Worm (Caenorhabditis elegans): ENCODE measurements around the gene nlp-49.

DNA sequence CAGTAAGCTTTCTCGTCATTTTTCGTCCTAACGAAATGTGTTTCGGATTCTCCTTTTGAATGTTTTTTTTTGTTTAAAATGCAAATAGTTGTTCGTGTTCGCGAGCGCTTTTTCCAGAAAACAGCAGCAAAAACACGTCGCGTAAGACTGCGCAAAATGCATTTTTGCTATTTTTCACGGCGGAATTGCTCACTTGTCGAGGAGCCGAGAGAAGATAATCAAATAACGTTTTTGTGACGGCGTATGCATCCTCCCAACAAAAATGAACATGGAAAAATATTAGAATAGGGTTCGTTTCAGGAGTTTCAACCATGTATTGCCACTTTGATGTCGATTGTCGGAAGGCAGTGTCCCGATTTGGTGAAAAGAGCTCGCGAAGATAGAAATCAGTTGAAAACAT, 27.4 kb upstream of the nlp-49 start:
- TF ChIP-seq zag-1 (tag; optimal IDR thresholded peaks at IDR 0.05), result no peak
- TF ChIP-seq nhr-77 (tag; optimal IDR thresholded peaks at IDR 0.05), result no peak
- TF ChIP-seq aha-1 (tag), result no peak
- TF ChIP-seq lsy-2 (tag; optimal IDR thresholded peaks at IDR 0.05), result no peak
- TF ChIP-seq nhr-25 (tag; optimal IDR thresholded peaks at IDR 0.05; ENCODE audit: borderline replicate concordance, insufficient read depth), result no peak
- no peak for TF ChIP-seq nhr-76 (tag; optimal IDR thresholded peaks at IDR 0.05)
- no peak for TF ChIP-seq unc-39 (tag; optimal IDR thresholded peaks at IDR 0.05)
- TF ChIP-seq skn-1 (tag; optimal IDR thresholded peaks at IDR 0.05), result no peak
- TF ChIP-seq ceh-82 (tag; optimal IDR thresholded peaks at IDR 0.05), result no peak
- no peak for TF ChIP-seq mdl-1 (tag; optimal IDR thresholded peaks at IDR 0.05)
- no peak for TF ChIP-seq lin-39 (tag; optimal IDR thresholded peaks at IDR 0.05)
- TF ChIP-seq sdz-12 (GFP tag; optimal IDR thresholded peaks at IDR 0.05), result no peak
